Comparison of ENCODE assay signal across 1 fruit fly cellular context in genomic region chr3R:11431395-11431977, dm6.
TF ChIP-seq lines count a peak whose summit lies in the region.

Gene RpL24-like, minus strand, starts transcription at chr3R:11431582.
Gene CG5276, plus strand, starts transcription at chr3R:11431738.

TF ChIP-seq in whole organism, embryonic, 481 proteins besides CTCF, POLR2A, EP300 and RAD21 (continued from another document and continues in another):
- TF ChIP-seq CG31388 (GFP tag; optimal IDR thresholded peaks at IDR 0.05; lab: Kevin White, UChicago) (no peak), Ptx1 (GFP tag; IDR thresholded peaks at IDR 0.05; lab: Robert Waterston, UW) (no peak), unpg (GFP tag; optimal IDR thresholded peaks at IDR 0.05; lab: Kevin White, UChicago) (no peak), fd64A (GFP tag; optimal IDR thresholded peaks at IDR 0.05; lab: Kevin White, UChicago) (no peak), CG2712 (tag; optimal IDR thresholded peaks at IDR 0.05; lab: Kevin White, UChicago) (peak; percentile 42), seq (GFP tag; IDR thresholded peaks at IDR 0.05; lab: Robert Waterston, UW) (no peak), tll (GFP tag; optimal IDR thresholded peaks at IDR 0.05; lab: Kevin White, UChicago) (peak; percentile 19 to 36), CG7372 (GFP tag; IDR thresholded peaks at IDR 0.05; lab: Robert Waterston, UW) (no peak), sob (GFP tag; IDR thresholded peaks at IDR 0.05; lab: Robert Waterston, UW) (no peak; the same call in 1 of the 2 replicates), CG14860 (GFP tag; IDR thresholded peaks at IDR 0.05; lab: Robert Waterston, UW; ENCODE audit: partially characterized antibody) (peak; percentile 52; the same call in 1 of the 3 replicates), Awh (GFP tag; IDR thresholded peaks at IDR 0.05; lab: Robert Waterston, UW) (no peak), HLH54F (GFP tag; optimal IDR thresholded peaks at IDR 0.05; lab: Kevin White, UChicago) (no peak), Nf-YA (GFP tag; IDR thresholded peaks at IDR 0.05; lab: Robert Waterston, UW) (no peak), tna (GFP tag; IDR thresholded peaks at IDR 0.05; lab: Robert Waterston, UW; ENCODE audit: partially characterized antibody) (no peak), CG18599 (GFP tag; optimal IDR thresholded peaks at IDR 0.05; lab: Kevin White, UChicago) (no peak), hkb (optimal IDR thresholded peaks at IDR 0.05; lab: Kevin White, UChicago) (peak; percentile 68), hkb (GFP tag; IDR thresholded peaks at IDR 0.05; lab: Robert Waterston, UW) (no peak), wek (GFP tag; optimal IDR thresholded peaks at IDR 0.05; lab: Kevin White, UChicago) (no peak), CG12659 (GFP tag; optimal IDR thresholded peaks at IDR 0.05; lab: Kevin White, UChicago) (peak; percentile 56), Dad (GFP tag; optimal IDR thresholded peaks at IDR 0.05; lab: Kevin White, UChicago) (no peak), sna (GFP tag; IDR thresholded peaks at IDR 0.05; lab: Robert Waterston, UW; ENCODE audit: partially characterized antibody) (peak; percentile 59), CG2875 (GFP tag; optimal IDR thresholded peaks at IDR 0.05; lab: Kevin White, UChicago) (no peak), psq (GFP tag; optimal IDR thresholded peaks at IDR 0.05; lab: Kevin White, UChicago) (no peak), jigr1 (GFP tag; IDR thresholded peaks at IDR 0.05; lab: Robert Waterston, UW) (no peak), CG12942 (GFP tag; optimal IDR thresholded peaks at IDR 0.05; lab: Kevin White, UChicago) (no peak), Bdp1 (GFP tag; optimal IDR thresholded peaks at IDR 0.05; lab: Kevin White, UChicago) (no peak), fd3F (GFP tag; optimal IDR thresholded peaks at IDR 0.05; lab: Kevin White, UChicago) (no peak), CG18011 (GFP tag; optimal IDR thresholded peaks at IDR 0.05; lab: Kevin White, UChicago) (no peak), CG7839 (tag; optimal IDR thresholded peaks at IDR 0.05; lab: Kevin White, UChicago) (no peak), Nf-YC (tag; optimal IDR thresholded peaks at IDR 0.05; lab: Kevin White, UChicago) (no peak), disco-r (GFP tag; optimal IDR thresholded peaks at IDR 0.05; lab: Kevin White, UChicago) (no peak), Meics (GFP tag; optimal IDR thresholded peaks at IDR 0.05; lab: Kevin White, UChicago) (no peak), Dbx (GFP tag; IDR thresholded peaks at IDR 0.05; lab: Robert Waterston, UW) (no peak), gcm (GFP tag; optimal IDR thresholded peaks at IDR 0.05; lab: Kevin White, UChicago) (no peak), Ada2b (GFP tag; IDR thresholded peaks at IDR 0.05; lab: Robert Waterston, UW) (no peak), Rfx (GFP tag; IDR thresholded peaks at IDR 0.05; lab: Robert Waterston, UW) (no peak; the same call in 1 of the 2 replicates), pzg (GFP tag; optimal IDR thresholded peaks at IDR 0.05; lab: Kevin White, UChicago) (peak; percentile 90), luna (GFP tag; optimal IDR thresholded peaks at IDR 0.05; lab: Kevin White, UChicago) (no peak), YL-1 (GFP tag; optimal IDR thresholded peaks at IDR 0.05; lab: Kevin White, UChicago) (peak; percentile 87), Dll (GFP tag; IDR thresholded peaks at IDR 0.05; lab: Robert Waterston, UW; ENCODE audit: partially characterized antibody) (peak; percentile 77), Pdp1 (GFP tag; optimal IDR thresholded peaks at IDR 0.05; lab: Kevin White, UChicago) (peak in 1 of 2 experiments; percentile 37), grau (tag; optimal IDR thresholded peaks at IDR 0.05; lab: Kevin White, UChicago) (no peak), aop (GFP tag; IDR thresholded peaks at IDR 0.05; lab: Robert Waterston, UW) (no peak), CG7271 (tag; optimal IDR thresholded peaks at IDR 0.05; lab: Kevin White, UChicago) (no peak), CG4617 (GFP tag; optimal IDR thresholded peaks at IDR 0.05; lab: Kevin White, UChicago; ENCODE audit: borderline replicate concordance) (peak; percentile 56), cato (GFP tag; optimal IDR thresholded peaks at IDR 0.05; lab: Kevin White, UChicago; ENCODE audit: borderline replicate concordance) (no peak), Xrp1 (GFP tag; IDR thresholded peaks at IDR 0.05; lab: Robert Waterston, UW) (no peak), ewg (GFP tag; optimal IDR thresholded peaks at IDR 0.05; lab: Kevin White, UChicago) (peak; percentile 98), al (GFP tag; IDR thresholded peaks at IDR 0.05; lab: Robert Waterston, UW) (no peak), Hr78 (GFP tag; optimal IDR thresholded peaks at IDR 0.05; lab: Kevin White, UChicago) (no peak), Med (GFP tag; lab: Kevin White, UChicago) (peak; percentile 39), exex (tag; optimal IDR thresholded peaks at IDR 0.05; lab: Kevin White, UChicago) (no peak), nmo (GFP tag; optimal IDR thresholded peaks at IDR 0.05; lab: Kevin White, UChicago) (peak; percentile 80), CG43689 (GFP tag; IDR thresholded peaks at IDR 0.05; lab: Robert Waterston, UW) (no peak), cg (GFP tag; optimal IDR thresholded peaks at IDR 0.05; lab: Kevin White, UChicago) (no peak), CG14441 (GFP tag; IDR thresholded peaks at IDR 0.05; lab: Robert Waterston, UW) (no peak), otp (GFP tag; IDR thresholded peaks at IDR 0.05; lab: Robert Waterston, UW) (no peak), CG6791 (GFP tag; IDR thresholded peaks at IDR 0.05; lab: Robert Waterston, UW; ENCODE audit: partially characterized antibody) (0 out of 3 replicates have a peak, but pooled peaks have one; percentile 44), CG10267 (tag; optimal IDR thresholded peaks at IDR 0.05; lab: Kevin White, UChicago) (peak; percentile 60), CG4360 (GFP tag; IDR thresholded peaks at IDR 0.05; lab: Robert Waterston, UW) (no peak), tgo (GFP tag; IDR thresholded peaks at IDR 0.05; lab: Robert Waterston, UW) (no peak), Usf (GFP tag; optimal IDR thresholded peaks at IDR 0.05; lab: Kevin White, UChicago) (no peak), Eip74EF (GFP tag; optimal IDR thresholded peaks at IDR 0.05; lab: Kevin White, UChicago) (no peak), MESR4 (GFP tag; optimal IDR thresholded peaks at IDR 0.05; lab: Kevin White, UChicago) (peak; percentile 86), CG17385 (GFP tag; optimal IDR thresholded peaks at IDR 0.05; lab: Kevin White, UChicago) (peak; percentile 97), CG10959 (GFP tag; IDR thresholded peaks at IDR 0.05; lab: Robert Waterston, UW) (no peak), ato (GFP tag; IDR thresholded peaks at IDR 0.05; lab: Robert Waterston, UW; ENCODE audit: partially characterized antibody) (no peak), sima (GFP tag; optimal IDR thresholded peaks at IDR 0.05; lab: Kevin White, UChicago) (no peak), Sin3A (optimal IDR thresholded peaks at IDR 0.05; lab: Kevin White, UChicago) (peak; percentile 99), sisA (GFP tag; IDR thresholded peaks at IDR 0.05; lab: Robert Waterston, UW) (no peak), HHEX (GFP tag; optimal IDR thresholded peaks at IDR 0.05; lab: Kevin White, UChicago) (no peak), Hey (tag; optimal IDR thresholded peaks at IDR 0.05; lab: Kevin White, UChicago) (no peak), CG2202 (tag; optimal IDR thresholded peaks at IDR 0.05; lab: Kevin White, UChicago) (no peak), CG13775 (GFP tag; optimal IDR thresholded peaks at IDR 0.05; lab: Kevin White, UChicago) (peak; percentile 48), onecut (GFP tag; IDR thresholded peaks at IDR 0.05; lab: Robert Waterston, UW) (no peak), CG3163 (GFP tag; optimal IDR thresholded peaks at IDR 0.05; lab: Kevin White, UChicago) (no peak), CG32767 (GFP tag; IDR thresholded peaks at IDR 0.05; lab: Robert Waterston, UW) (no peak), dysf (GFP tag; IDR thresholded peaks at IDR 0.05; lab: Robert Waterston, UW) (no peak), Bgb (GFP tag; IDR thresholded peaks at IDR 0.05; lab: Robert Waterston, UW; ENCODE audit: partially characterized antibody) (no peak; the same call in 1 of the 2 replicates), Hr39 (optimal IDR thresholded peaks at IDR 0.05; lab: Kevin White, UChicago) (no peak), caup (GFP tag; optimal IDR thresholded peaks at IDR 0.05; lab: Kevin White, UChicago; ENCODE audit: severe bottlenecking) (no peak), CG16863 (GFP tag; optimal IDR thresholded peaks at IDR 0.05; lab: Kevin White, UChicago) (no peak), CG1647 (GFP tag; optimal IDR thresholded peaks at IDR 0.05; lab: Kevin White, UChicago) (no peak), Scr (GFP tag; IDR thresholded peaks at IDR 0.05; lab: Robert Waterston, UW; ENCODE audit: partially characterized antibody) (peak; percentile 63), ro (GFP tag; IDR thresholded peaks at IDR 0.05; lab: Robert Waterston, UW) (no peak), CG7963 (GFP tag; IDR thresholded peaks at IDR 0.05; lab: Robert Waterston, UW; ENCODE audit: partially characterized antibody) (0 out of 3 replicates have a peak, but pooled peaks have one; percentile 12), PHDP (tag; optimal IDR thresholded peaks at IDR 0.05; lab: Kevin White, UChicago) (no peak), CG6254 (GFP tag; optimal IDR thresholded peaks at IDR 0.05; lab: Kevin White, UChicago) (no peak), H15 (GFP tag; IDR thresholded peaks at IDR 0.05; lab: Robert Waterston, UW) (no peak), ab (GFP tag; optimal IDR thresholded peaks at IDR 0.05; lab: Kevin White, UChicago) (no peak), CG6654 (GFP tag; optimal IDR thresholded peaks at IDR 0.05; lab: Kevin White, UChicago) (no peak), ranshi (GFP tag; IDR thresholded peaks at IDR 0.05; lab: Robert Waterston, UW) (no peak), C15 (GFP tag; IDR thresholded peaks at IDR 0.05; lab: Robert Waterston, UW) (no peak), en (GFP tag; optimal IDR thresholded peaks at IDR 0.05; lab: Kevin White, UChicago) (no peak), CG2116 (GFP tag; optimal IDR thresholded peaks at IDR 0.05; lab: Kevin White, UChicago) (peak; percentile 93), nerfin-2 (GFP tag; IDR thresholded peaks at IDR 0.05; lab: Robert Waterston, UW; ENCODE audit: partially characterized antibody) (no peak), gt (GFP tag; IDR thresholded peaks at IDR 0.05; lab: Robert Waterston, UW) (no peak), ind (GFP tag; optimal IDR thresholded peaks at IDR 0.05; lab: Kevin White, UChicago) (no peak), CG30431 (GFP tag; optimal IDR thresholded peaks at IDR 0.05; lab: Kevin White, UChicago) (no peak), fd102C (GFP tag; optimal IDR thresholded peaks at IDR 0.05; lab: Kevin White, UChicago) (no peak), tup (GFP tag; optimal IDR thresholded peaks at IDR 0.05; lab: Kevin White, UChicago) (no peak), CG6683 (GFP tag; optimal IDR thresholded peaks at IDR 0.05; lab: Kevin White, UChicago) (no peak), CG8089 (GFP tag; optimal IDR thresholded peaks at IDR 0.05; lab: Kevin White, UChicago) (no peak), hb (GFP tag; IDR thresholded peaks at IDR 0.05; lab: Robert Waterston, UW; ENCODE audit: partially characterized antibody) (no peak), CG4730 (GFP tag; IDR thresholded peaks at IDR 0.05; lab: Robert Waterston, UW) (no peak), chif (GFP tag; optimal IDR thresholded peaks at IDR 0.05; lab: Kevin White, UChicago) (no peak), NFAT (GFP tag; IDR thresholded peaks at IDR 0.05; lab: Robert Waterston, UW) (no peak), Bteb2 (GFP tag; optimal IDR thresholded peaks at IDR 0.05; lab: Kevin White, UChicago) (no peak), Hand (GFP tag; optimal IDR thresholded peaks at IDR 0.05; lab: Kevin White, UChicago) (no peak), gsb-n (tag; optimal IDR thresholded peaks at IDR 0.05; lab: Kevin White, UChicago) (no peak), CG11398 (GFP tag; optimal IDR thresholded peaks at IDR 0.05; lab: Kevin White, UChicago) (no peak), Atf3 (GFP tag; optimal IDR thresholded peaks at IDR 0.05; lab: Kevin White, UChicago) (no peak), bsh (GFP tag; optimal IDR thresholded peaks at IDR 0.05; lab: Kevin White, UChicago) (no peak), TFAM (GFP tag; optimal IDR thresholded peaks at IDR 0.05; lab: Kevin White, UChicago) (no peak), CG3726 (GFP tag; IDR thresholded peaks at IDR 0.05; lab: Robert Waterston, UW) (no peak), stc (GFP tag; IDR thresholded peaks at IDR 0.05; lab: Robert Waterston, UW) (no peak), CG15073 (GFP tag; optimal IDR thresholded peaks at IDR 0.05; lab: Kevin White, UChicago) (no peak), org-1 (GFP tag; optimal IDR thresholded peaks at IDR 0.05; lab: Kevin White, UChicago) (no peak), sug (tag; optimal IDR thresholded peaks at IDR 0.05; lab: Kevin White, UChicago) (peak; percentile 57), E2f1 (GFP tag; IDR thresholded peaks at IDR 0.05; lab: Robert Waterston, UW) (no peak), CG12744 (GFP tag; optimal IDR thresholded peaks at IDR 0.05; lab: Kevin White, UChicago) (no peak), shn (GFP tag; optimal IDR thresholded peaks at IDR 0.05; lab: Kevin White, UChicago) (no peak), BtbVII (GFP tag; optimal IDR thresholded peaks at IDR 0.05; lab: Kevin White, UChicago) (no peak), crol (GFP tag; IDR thresholded peaks at IDR 0.05; lab: Robert Waterston, UW) (no peak), insv (GFP tag; optimal IDR thresholded peaks at IDR 0.05; lab: Kevin White, UChicago) (peak in 1 of 2 experiments; percentile 18), zfh2 (GFP tag; optimal IDR thresholded peaks at IDR 0.05; lab: Kevin White, UChicago) (no peak), Lim3 (GFP tag; IDR thresholded peaks at IDR 0.05; lab: Robert Waterston, UW) (no peak), danr (GFP tag; IDR thresholded peaks at IDR 0.05; lab: Robert Waterston, UW) (no peak), Fer1 (GFP tag; optimal IDR thresholded peaks at IDR 0.05; lab: Kevin White, UChicago) (peak; percentile 16), z (GFP tag; IDR thresholded peaks at IDR 0.05; lab: Robert Waterston, UW) (no peak), Gsc (GFP tag; IDR thresholded peaks at IDR 0.05; lab: Robert Waterston, UW) (no peak), CG16779 (GFP tag; IDR thresholded peaks at IDR 0.05; lab: Robert Waterston, UW) (no peak), CG33557 (GFP tag; optimal IDR thresholded peaks at IDR 0.05; lab: Kevin White, UChicago) (no peak), CG11696 (GFP tag; IDR thresholded peaks at IDR 0.05; lab: Robert Waterston, UW) (no peak), lov (optimal IDR thresholded peaks at IDR 0.05; lab: Kevin White, UChicago) (no peak), lov (GFP tag; IDR thresholded peaks at IDR 0.05; lab: Robert Waterston, UW) (no peak), Hr51 (GFP tag; optimal IDR thresholded peaks at IDR 0.05; lab: Kevin White, UChicago) (no peak)
